Worm (Caenorhabditis elegans): ENCODE results near the gene chil-4.

DNA sequence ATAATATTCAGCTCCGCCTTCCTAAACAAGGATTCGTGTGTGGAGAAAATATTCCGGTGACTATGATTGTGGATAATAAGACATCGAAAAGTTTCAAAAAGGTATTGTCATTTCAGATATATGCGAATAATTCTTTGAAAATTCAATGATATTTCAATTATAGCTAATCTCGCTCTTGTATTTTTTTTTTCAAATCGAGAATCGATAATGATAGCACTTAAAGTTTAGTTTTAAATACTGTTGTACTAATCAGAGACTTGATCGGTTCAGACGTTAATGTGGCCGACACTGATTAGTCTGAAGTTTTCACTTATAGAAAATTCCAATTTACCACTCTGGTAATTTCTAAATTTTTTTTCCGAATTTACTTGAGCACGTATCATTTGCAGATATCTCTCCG, 19.6 kb downstream of the chil-4 start:
- no peak for TF ChIP-seq F13C5.2 (tag; optimal IDR thresholded peaks at IDR 0.05)
- no peak for TF ChIP-seq ama-1 (optimal IDR thresholded peaks at IDR 0.05)
- TF ChIP-seq ets-7 (tag; optimal IDR thresholded peaks at IDR 0.05) = no peak
- TF ChIP-seq aly-1 (tag; optimal IDR thresholded peaks at IDR 0.05) = no peak
- TF ChIP-seq hnd-1 (tag; optimal IDR thresholded peaks at IDR 0.05) = no peak
- TF ChIP-seq scrt-1 (GFP tag; IDR thresholded peaks at IDR 0.05) = no peak
- no peak for TF ChIP-seq tbx-37 (GFP tag; conservative IDR thresholded peaks at IDR 0.05)
- no peak for TF ChIP-seq ceh-36 (tag; optimal IDR thresholded peaks at IDR 0.05)
